Worm (Caenorhabditis elegans) whole organism, L3 larva: ENCODE data around the gene F31F6.1.

Source experiments
- R02D3.7 ChIP-seq: fragments of 150-350 bp; optimal IDR thresholded peaks from 2 replicates; lab custom pipeline; 2014; ENCODE audit warnings: missing biosample characterization, missing genetic modification characterization
- aly-2 ChIP-seq: fragments of 150-350 bp; optimal IDR thresholded peaks from 2 replicates; lab custom pipeline; 2014; ENCODE audit warnings: missing biosample characterization, missing genetic modification characterization
- ama-1 ChIP-seq: fragments of 150-350 bp; optimal IDR thresholded peaks from 2 replicates; lab custom pipeline; 2018
- ceh-28 ChIP-seq: fragments of 150-350 bp; optimal IDR thresholded peaks from 2 replicates; lab custom pipeline; 2014; ENCODE audit warnings: missing biosample characterization, missing genetic modification reagents, missing genetic modification characterization
- ceh-82 ChIP-seq: fragments of 150-350 bp; optimal IDR thresholded peaks from 2 replicates; lab custom pipeline; 2014; ENCODE audit warnings: missing biosample characterization, missing genetic modification characterization
- ceh-9 ChIP-seq: sonication (generic microtip); optimal IDR thresholded peaks from 2 replicates; lab custom pipeline; 2018; ENCODE audit warnings: missing biosample characterization, missing genetic modification characterization
- daf-12 ChIP-seq: fragments of 150-350 bp; optimal IDR thresholded peaks from 2 replicates; lab custom pipeline; 2014; ENCODE audit warnings: missing biosample characterization, missing genetic modification reagents, missing genetic modification characterization
- egl-27 ChIP-seq: sonication (generic microtip); optimal IDR thresholded peaks from 4 replicates; lab custom pipeline; 2017; ENCODE audit warnings: missing biosample characterization, missing genetic modification reagents, missing genetic modification characterization
- egl-5 ChIP-seq: fragments of 150-350 bp; optimal IDR thresholded peaks from 2 replicates; lab custom pipeline; 2017; ENCODE audit warnings: missing biosample characterization, missing genetic modification reagents, missing genetic modification characterization, inconsistent platforms
- elt-1 ChIP-seq: fragments of 150-350 bp; optimal IDR thresholded peaks from 2 replicates; lab custom pipeline; 2014; ENCODE audit warnings: missing biosample characterization, missing genetic modification characterization
- elt-2 ChIP-seq: sonication (generic microtip); optimal IDR thresholded peaks from 2 replicates; lab custom pipeline; 2016; ENCODE audit warnings: missing genetic modification reagents, mild to moderate bottlenecking, missing genetic modification characterization, missing compliant biosample characterization
- eor-1 ChIP-seq, 2 experiments: fragments of 150-350 bp; optimal IDR thresholded peaks; 2 replicates each; lab custom pipeline; 2014 to 2018; ENCODE audit warnings: missing biosample characterization in 2 of 2, missing genetic modification characterization in 2 of 2
- fkh-10 ChIP-seq: sonication (generic microtip); optimal IDR thresholded peaks from 2 replicates; lab custom pipeline; 2017; ENCODE audit warnings: missing biosample characterization, missing genetic modification reagents, missing genetic modification characterization
- fkh-2 ChIP-seq: fragments of 150-350 bp; optimal IDR thresholded peaks from 2 replicates; lab custom pipeline; 2014; ENCODE audit warnings: missing biosample characterization, missing genetic modification reagents, missing genetic modification characterization
- fos-1 ChIP-seq: fragments of 150-350 bp; optimal IDR thresholded peaks from 2 replicates; lab custom pipeline; 2014; ENCODE audit warnings: missing biosample characterization, missing genetic modification characterization
- jun-1 ChIP-seq: fragments of 150-350 bp; optimal IDR thresholded peaks from 2 replicates; lab custom pipeline; 2014; ENCODE audit warnings: missing biosample characterization, missing genetic modification reagents, missing genetic modification characterization
- lin-15B ChIP-seq: fragments of 150-350 bp; optimal IDR thresholded peaks from 2 replicates; lab custom pipeline; 2014; ENCODE audit warnings: missing biosample characterization, missing genetic modification characterization
- mdl-1 ChIP-seq: fragments of 150-350 bp; optimal IDR thresholded peaks from 2 replicates; lab custom pipeline; 2014; ENCODE audit warnings: missing biosample characterization, missing genetic modification characterization
- mml-1 ChIP-seq: fragments of 150-350 bp; sonication (generic microtip); optimal IDR thresholded peaks from 3 replicates; lab custom pipeline; 2014; ENCODE audit warnings: missing biosample characterization, missing genetic modification characterization
- nfya-1 ChIP-seq: sonication (generic microtip); optimal IDR thresholded peaks from 2 replicates; lab custom pipeline; 2017; ENCODE audit warnings: missing genetic modification characterization, mild to moderate bottlenecking, missing compliant biosample characterization, antibody characterized with exemption, moderate library complexity; ENCODE audit not compliant: insufficient read depth
- nhr-23 ChIP-seq: fragments of 150-350 bp; optimal IDR thresholded peaks from 2 replicates; lab custom pipeline; 2014; ENCODE audit warnings: missing biosample characterization, missing genetic modification reagents, missing genetic modification characterization
- nhr-237 ChIP-seq: fragments of 150-350 bp; optimal IDR thresholded peaks from 2 replicates; lab custom pipeline; 2014; ENCODE audit warnings: missing biosample characterization, missing genetic modification characterization
- nhr-28 ChIP-seq: fragments of 150-350 bp; optimal IDR thresholded peaks from 2 replicates; lab custom pipeline; 2014; ENCODE audit warnings: missing biosample characterization, missing genetic modification characterization
- nhr-43 ChIP-seq: sonication (generic microtip); optimal IDR thresholded peaks from 2 replicates; lab custom pipeline; 2016; ENCODE audit warnings: mild to moderate bottlenecking, missing genetic modification characterization, missing compliant biosample characterization; ENCODE audit not compliant: poor library complexity, severe bottlenecking
- nhr-67 ChIP-seq: fragments of 150-350 bp; optimal IDR thresholded peaks from 2 replicates; lab custom pipeline; 2014; ENCODE audit warnings: missing biosample characterization, missing genetic modification characterization
- pha-4 ChIP-seq: fragments of 150-350 bp; optimal IDR thresholded peaks from 2 replicates; lab custom pipeline; 2014; ENCODE audit warnings: missing biosample characterization, missing genetic modification reagents, missing genetic modification characterization
- pqm-1 ChIP-seq: fragments of 150-350 bp; optimal IDR thresholded peaks from 2 replicates; lab custom pipeline; 2017; ENCODE audit warnings: missing biosample characterization, missing genetic modification characterization, inconsistent platforms
- snpc-4 ChIP-seq: fragments of 150-350 bp; optimal IDR thresholded peaks from 2 replicates; lab custom pipeline; 2014; ENCODE audit warnings: missing biosample characterization, missing genetic modification characterization
- tbx-2 ChIP-seq: sonication (generic microtip); optimal IDR thresholded peaks from 2 replicates; lab custom pipeline; 2016; ENCODE audit warnings: mild to moderate bottlenecking, missing genetic modification characterization, missing compliant biosample characterization
- unc-39 ChIP-seq: sonication (generic microtip); optimal IDR thresholded peaks from 4 replicates; lab custom pipeline; 2017; ENCODE audit warnings: missing biosample characterization, missing genetic modification characterization
- unc-62 ChIP-seq: fragments of 150-350 bp; sonication (generic microtip); optimal IDR thresholded peaks from 4 replicates; lab custom pipeline; 2014; ENCODE audit warnings: missing biosample characterization, missing genetic modification reagents, missing genetic modification characterization
- zag-1 ChIP-seq: fragments of 150-350 bp; optimal IDR thresholded peaks from 2 replicates; lab custom pipeline; 2014; ENCODE audit warnings: missing biosample characterization, missing genetic modification characterization

Gene F31F6.1

ce11 chrX:14877691-14878090 is 9.6 kb upstream of the F31F6.1 start:
- no peak for TF ChIP-seq elt-2 (tag; lab: Kevin White, UChicago)
- no peak for TF ChIP-seq unc-62 (GFP tag; lab: Kevin White, UChicago)
- TF ChIP-seq eor-1 (tag; optimal IDR thresholded peaks at IDR 0.05; lab: Kevin White, UChicago) = no peak
- TF ChIP-seq nhr-28 = no peak
- TF ChIP-seq nhr-23 = no peak
- no peak for TF ChIP-seq ama-1 (lab: Kevin White, UChicago)
- no peak for TF ChIP-seq nhr-67 (tag; lab: Kevin White, UChicago)
- TF ChIP-seq nhr-43 (tag; lab: Kevin White, UChicago) = no peak

DNA sequence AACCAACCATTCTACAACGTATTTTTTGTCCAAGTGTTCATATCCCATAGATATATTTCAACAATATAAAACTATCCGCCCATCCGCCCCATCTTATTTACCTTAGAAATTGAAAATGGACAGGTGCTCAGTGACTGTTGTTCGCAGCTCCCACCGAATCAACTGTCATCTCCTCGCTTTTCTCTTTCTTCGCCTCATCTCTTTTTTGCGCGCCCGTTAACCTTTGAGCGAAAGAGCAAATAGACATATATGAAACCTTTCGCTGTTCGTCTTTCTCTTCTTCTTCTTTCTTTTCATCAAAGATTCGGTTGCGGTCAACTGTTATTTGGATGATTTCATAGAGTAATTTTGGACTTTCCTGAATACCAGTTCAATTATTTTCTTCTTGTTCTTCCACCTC is 7.6 kb upstream of the F31F6.1 start, which contains the start of gene sssh-1:
Gene sssh-1, plus strand, starts transcription at position 301 of the 400 bp plus-strand sequence.
- TF ChIP-seq pha-4 (peak; percentile 51), snpc-4 (no peak), unc-62 (GFP tag; lab: Kevin White, UChicago) (no peak)

- TF ChIP-seq ceh-9 = no peak
- TF ChIP-seq zag-1 = no peak
- no peak for TF ChIP-seq elt-1
- no peak for TF ChIP-seq aly-2 (tag; lab: Kevin White, UChicago)
- TF ChIP-seq pha-4 = no peak
- TF ChIP-seq R02D3.7 (tag; lab: Kevin White, UChicago) = no peak
- no peak for TF ChIP-seq snpc-4
- TF ChIP-seq nhr-237 (tag; lab: Kevin White, UChicago) = no peak
- no peak for TF ChIP-seq nhr-67 (tag; lab: Kevin White, UChicago)
- no peak for TF ChIP-seq mml-1 (tag; lab: Kevin White, UChicago)
- no peak for TF ChIP-seq mdl-1
- TF ChIP-seq tbx-2 (tag; lab: Kevin White, UChicago) = no peak
- TF ChIP-seq ceh-28 (tag; lab: Kevin White, UChicago) = no peak
- TF ChIP-seq fkh-2 (tag; lab: Kevin White, UChicago) = no peak
- no peak for TF ChIP-seq fos-1 (tag; lab: Kevin White, UChicago)
- no peak for TF ChIP-seq unc-39
- TF ChIP-seq nfya-1 (tag; lab: Kevin White, UChicago) = no peak
- TF ChIP-seq daf-12 (tag; lab: Kevin White, UChicago) = no peak
- no peak for TF ChIP-seq egl-27
These were observed 4.8 kb upstream of the F31F6.1 start, which contains the start of gene F31F6.3 for ce11 chrX:14872817-14873469. Gene F31F6.3, minus strand, starts transcription at chrX:14872867.

DNA sequence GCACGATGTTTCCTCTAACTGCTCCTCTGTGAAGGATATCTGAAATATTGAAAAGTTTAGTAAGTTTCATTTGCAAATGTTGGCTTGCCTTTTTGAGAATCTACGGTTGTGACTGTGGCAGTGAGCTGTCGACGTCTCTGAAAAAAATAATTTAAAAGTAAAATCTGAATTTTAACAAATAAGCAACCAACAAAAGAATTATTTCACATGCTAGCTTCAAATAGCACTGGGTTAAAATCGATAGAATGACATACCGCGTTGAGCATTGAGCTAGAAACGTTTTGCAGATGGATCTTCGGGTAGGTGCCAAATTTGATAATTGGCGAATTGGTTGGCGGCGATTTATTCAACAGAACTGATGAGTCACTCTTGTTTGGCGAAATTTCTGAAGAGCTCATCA is 3.7 kb upstream of the F31F6.1 start, which contains the start of gene F31F6.2:
Gene F31F6.2, minus strand, starts transcription at position 101 of the 400 bp plus-strand sequence.
- TF ChIP-seq eor-1 (tag; optimal IDR thresholded peaks at IDR 0.05; lab: Kevin White, UChicago) (no peak), aly-2 (tag; lab: Kevin White, UChicago) (no peak), elt-2 (tag; lab: Kevin White, UChicago) (no peak), lin-15B (tag; lab: Kevin White, UChicago) (no peak), elt-1 (no peak), nhr-43 (tag; lab: Kevin White, UChicago) (no peak), snpc-4 (no peak), nhr-23 (no peak), fkh-10 (GFP tag; lab: Kevin White, UChicago) (no peak), ceh-82 (tag; lab: Kevin White, UChicago) (no peak), jun-1 (tag; lab: Kevin White, UChicago) (no peak), mml-1 (tag; lab: Kevin White, UChicago) (no peak), ama-1 (lab: Kevin White, UChicago) (no peak)

DNA sequence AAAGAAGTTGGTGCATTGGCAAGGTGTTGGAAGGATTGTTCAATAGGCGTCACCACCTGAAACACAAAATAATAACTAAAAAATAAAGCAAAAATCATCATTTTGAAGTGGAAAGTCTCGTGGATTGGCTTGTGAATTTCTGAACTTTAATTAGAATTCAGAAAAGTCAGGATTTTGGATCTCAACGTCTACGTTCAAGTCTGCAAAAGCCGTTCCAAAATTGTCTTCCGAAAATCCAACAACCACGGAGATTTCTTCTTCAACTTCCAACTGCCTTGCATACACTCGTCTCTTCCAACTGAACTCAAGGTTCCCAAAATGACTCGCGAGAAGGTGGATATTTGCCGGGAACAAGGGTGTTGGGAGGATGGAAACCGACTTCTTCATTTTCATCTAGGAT is 2.4 kb downstream of the F31F6.1 start, which contains the start of gene C27C12.3:
Gene C27C12.3, minus strand, starts transcription at position 101 of the 400 bp plus-strand sequence.
- no peak for TF ChIP-seq lin-15B (tag; lab: Kevin White, UChicago)
- TF ChIP-seq unc-62 (GFP tag; lab: Kevin White, UChicago) = no peak
- no peak for TF ChIP-seq ama-1 (lab: Kevin White, UChicago)
- no peak for TF ChIP-seq egl-5

DNA sequence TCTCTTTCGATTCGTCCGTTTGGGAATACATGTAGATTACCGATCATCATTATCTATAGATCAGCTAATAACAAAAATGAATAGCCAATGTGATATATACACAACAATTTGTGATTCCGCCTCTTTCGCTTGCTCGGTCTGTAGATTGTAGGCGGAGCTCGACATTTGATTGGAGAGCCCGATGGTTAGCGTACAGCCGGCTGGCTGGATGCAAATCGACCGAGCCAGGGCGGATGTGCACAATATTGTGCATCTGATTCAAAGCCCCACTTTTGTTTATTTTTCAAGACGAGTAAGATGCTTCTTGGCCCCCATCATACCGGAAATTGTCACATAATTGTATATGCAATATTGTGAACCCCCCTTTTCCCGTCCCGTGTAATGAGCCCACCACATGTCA is 6.3 kb downstream of the F31F6.1 start, which contains the start of gene dmd-4:
Gene dmd-4, minus strand, starts transcription at position 101 of the 400 bp plus-strand sequence.
- TF ChIP-seq pqm-1 (tag; lab: Kevin White, UChicago) (no peak), nhr-237 (tag; lab: Kevin White, UChicago) (no peak), snpc-4 (no peak), elt-1 (no peak)
